Worm (Caenorhabditis elegans) whole organism, mixed stage, embryonic: ENCODE data around the gene mlc-6.

Experiments
- M03D4.4 ChIP-seq: sonication (generic microtip); optimal IDR thresholded peaks from 2 replicates; lab custom pipeline; 2017; ENCODE audit warnings: mild to moderate bottlenecking, missing genetic modification characterization, missing compliant biosample characterization
- bed-3 ChIP-seq: fragments of 200-800 bp; sonication (Bioruptor generic); optimal IDR thresholded peaks from 3 replicates; lab custom pipeline; 2018; ENCODE audit warnings: mild to moderate bottlenecking, missing genetic modification characterization, moderate library complexity, missing compliant biosample characterization
- ceh-39 ChIP-seq: fragments of 150-350 bp; optimal IDR thresholded peaks from 2 replicates; lab custom pipeline; 2014; ENCODE audit warnings: missing biosample characterization, missing genetic modification characterization
- ceh-43 ChIP-seq: fragments of 200-800 bp; sonication (Bioruptor generic); optimal IDR thresholded peaks from 2 replicates; lab custom pipeline; 2018; ENCODE audit warnings: mild to moderate bottlenecking, missing genetic modification characterization, moderate library complexity, missing compliant biosample characterization
- ceh-83 ChIP-seq: fragments of 200-800 bp; sonication (Bioruptor generic); optimal IDR thresholded peaks from 2 replicates; lab custom pipeline; 2018; ENCODE audit warnings: mild to moderate bottlenecking, missing genetic modification characterization, missing compliant biosample characterization
- cnd-1 ChIP-seq: fragments of 200-800 bp; sonication (Bioruptor generic); optimal IDR thresholded peaks from 2 replicates; lab custom pipeline; 2018; ENCODE audit warnings: mild to moderate bottlenecking, missing genetic modification characterization, missing compliant biosample characterization
- drap-1 ChIP-seq: fragments of 200-800 bp; sonication (Bioruptor generic); optimal IDR thresholded peaks from 3 replicates; lab custom pipeline; 2018; ENCODE audit warnings: mild to moderate bottlenecking, missing genetic modification characterization, missing compliant biosample characterization
- elt-1 ChIP-seq: sonication (generic microtip); optimal IDR thresholded peaks from 2 replicates; lab custom pipeline; 2017; ENCODE audit warnings: missing genetic modification characterization, mild to moderate bottlenecking, missing compliant biosample characterization, antibody characterized with exemption, moderate library complexity, borderline replicate concordance; ENCODE audit not compliant: insufficient read depth
- elt-3 ChIP-seq: fragments of 150-350 bp; optimal IDR thresholded peaks from 2 replicates; lab custom pipeline; 2014; ENCODE audit warnings: missing biosample characterization, missing genetic modification characterization
- flh-1 ChIP-seq: fragments of 200-800 bp; sonication (Bioruptor generic); optimal IDR thresholded peaks from 2 replicates; lab custom pipeline; 2018; ENCODE audit warnings: mild to moderate bottlenecking, missing genetic modification characterization, moderate library complexity, missing compliant biosample characterization
- ham-2 ChIP-seq: fragments of 200-800 bp; sonication (Bioruptor generic); optimal IDR thresholded peaks from 2 replicates; lab custom pipeline; 2018; ENCODE audit warnings: mild to moderate bottlenecking, missing genetic modification characterization, missing compliant biosample characterization
- hlh-1 ChIP-seq: fragments of 150-350 bp; optimal IDR thresholded peaks from 2 replicates; lab custom pipeline; 2014; ENCODE audit warnings: missing biosample characterization, missing genetic modification reagents, missing genetic modification characterization
- lin-13 ChIP-seq: fragments of 150-350 bp; optimal IDR thresholded peaks from 2 replicates; lab custom pipeline; 2014; ENCODE audit warnings: missing biosample characterization, missing genetic modification characterization
- lin-32 ChIP-seq: fragments of 200-800 bp; sonication (Bioruptor generic); optimal IDR thresholded peaks from 2 replicates; lab custom pipeline; 2018; ENCODE audit warnings: mild to moderate bottlenecking, missing genetic modification characterization, missing compliant biosample characterization
- lsy-2 ChIP-seq: fragments of 150-350 bp; optimal IDR thresholded peaks from 2 replicates; lab custom pipeline; 2014; ENCODE audit warnings: missing biosample characterization, missing genetic modification characterization
- mep-1 ChIP-seq: fragments of 150-350 bp; optimal IDR thresholded peaks from 2 replicates; lab custom pipeline; 2017; ENCODE audit warnings: missing biosample characterization, missing genetic modification reagents, missing genetic modification characterization, inconsistent platforms
- mls-2 ChIP-seq: sonication (generic microtip); optimal IDR thresholded peaks from 2 replicates; lab custom pipeline; 2016; ENCODE audit warnings: mild to moderate bottlenecking, missing genetic modification characterization, moderate library complexity, missing compliant biosample characterization
- nhr-2 ChIP-seq: fragments of 150-350 bp; optimal IDR thresholded peaks from 2 replicates; lab custom pipeline; 2014; ENCODE audit warnings: missing biosample characterization, missing genetic modification characterization
- nhr-237 ChIP-seq: fragments of 150-350 bp; optimal IDR thresholded peaks from 2 replicates; lab custom pipeline; 2014; ENCODE audit warnings: missing biosample characterization, missing genetic modification characterization
- nhr-28 ChIP-seq: fragments of 150-350 bp; optimal IDR thresholded peaks from 2 replicates; lab custom pipeline; 2014; ENCODE audit warnings: missing biosample characterization, missing genetic modification characterization
- nhr-76 ChIP-seq: sonication (generic microtip); optimal IDR thresholded peaks from 2 replicates; lab custom pipeline; 2017; ENCODE audit warnings: missing biosample characterization, missing genetic modification characterization
- pha-4 ChIP-seq: fragments of 150-350 bp; optimal IDR thresholded peaks from 2 replicates; lab custom pipeline; 2018; ENCODE audit warnings: missing biosample characterization, missing genetic modification reagents, missing genetic modification characterization
- sem-2 ChIP-seq: fragments of 200-800 bp; sonication (Bioruptor generic); optimal IDR thresholded peaks from 2 replicates; lab custom pipeline; 2018; ENCODE audit warnings: mild to moderate bottlenecking, missing genetic modification characterization, missing compliant biosample characterization
- sptf-1 ChIP-seq: sonication (generic microtip); optimal IDR thresholded peaks from 2 replicates; lab custom pipeline; 2017; ENCODE audit warnings: mild to moderate bottlenecking, missing genetic modification characterization, moderate library complexity, missing compliant biosample characterization
- tbx-8 ChIP-seq: fragments of 200-800 bp; sonication (Bioruptor generic); optimal IDR thresholded peaks from 2 replicates; lab custom pipeline; 2018; ENCODE audit warnings: mild to moderate bottlenecking, missing genetic modification characterization, moderate library complexity, missing compliant biosample characterization
- unc-39 ChIP-seq: fragments of 150-350 bp; optimal IDR thresholded peaks from 2 replicates; lab custom pipeline; 2014; ENCODE audit warnings: missing biosample characterization, missing genetic modification characterization
- unc-62 ChIP-seq: fragments of 150-350 bp; optimal IDR thresholded peaks from 2 replicates; lab custom pipeline; 2014; ENCODE audit warnings: missing biosample characterization, missing genetic modification reagents, missing genetic modification characterization
- zip-8 ChIP-seq: fragments of 150-350 bp; optimal IDR thresholded peaks from 2 replicates; lab custom pipeline; 2014; ENCODE audit warnings: missing biosample characterization, missing genetic modification characterization
- ztf-11 ChIP-seq: fragments of 150-350 bp; optimal IDR thresholded peaks from 2 replicates; lab custom pipeline; 2014; ENCODE audit warnings: missing biosample characterization, missing genetic modification characterization

mlc-6 gene

DNA sequence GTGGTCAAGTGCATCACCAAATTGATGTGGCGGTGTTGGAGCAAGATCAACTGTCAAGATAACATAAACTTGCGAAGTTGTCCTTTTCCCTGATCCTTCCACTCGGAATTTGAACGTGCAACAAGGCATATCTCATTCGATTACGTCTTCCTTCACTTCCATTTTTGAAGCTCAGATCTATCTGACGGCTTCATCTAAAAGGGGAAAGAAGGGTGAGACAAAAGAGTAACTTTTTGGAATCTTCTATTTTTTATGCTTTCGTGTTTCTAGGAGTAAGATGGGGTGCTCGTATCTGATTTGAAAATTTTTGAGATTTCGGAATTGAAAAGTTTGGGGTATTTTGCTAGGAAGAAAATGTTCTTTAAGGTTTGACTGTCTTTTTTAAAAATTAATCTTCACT, 20.8 kb upstream of the mlc-6 start:
- TF ChIP-seq ceh-43 (GFP tag; lab: Kevin White, UChicago) = no peak
- no peak for TF ChIP-seq ztf-11 (tag; lab: Kevin White, UChicago)
- no peak for TF ChIP-seq flh-1 (GFP tag; lab: Kevin White, UChicago)
- TF ChIP-seq pha-4 (tag; lab: Kevin White, UChicago) = no peak
- no peak for TF ChIP-seq sem-2 (GFP tag; lab: Kevin White, UChicago)

DNA sequence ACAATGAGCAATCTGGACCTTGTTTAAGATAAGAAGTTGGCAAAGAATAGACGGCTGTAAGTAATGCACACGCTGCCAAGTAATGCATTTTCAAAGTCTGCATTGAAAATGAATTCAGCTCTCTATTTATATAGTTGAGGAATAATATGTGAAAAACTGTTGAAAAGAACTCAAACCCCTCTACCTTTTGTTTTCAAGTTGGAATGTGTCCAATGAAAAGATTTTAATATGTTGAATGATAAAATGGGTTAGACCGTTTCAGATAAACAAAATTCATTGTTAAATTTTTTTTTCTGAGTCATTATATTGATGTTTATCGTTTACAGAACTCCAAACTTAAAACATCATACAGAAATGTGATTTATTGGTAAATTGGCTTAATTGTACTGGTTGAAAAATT, 17.1 kb upstream of the mlc-6 start, which contains the start of gene E02H4.8:
Gene E02H4.8 (minus strand): TSS at position 101 of the 400 bp plus-strand sequence.
- TF ChIP-seq M03D4.4 (tag; lab: Kevin White, UChicago) (no peak), ceh-39 (no peak), bed-3 (no peak), lsy-2 (tag; lab: Kevin White, UChicago) (no peak), nhr-76 (tag; lab: Kevin White, UChicago) (no peak), cnd-1 (no peak), ham-2 (GFP tag; lab: Kevin White, UChicago) (no peak), sptf-1 (tag; lab: Kevin White, UChicago) (no peak), sem-2 (GFP tag; lab: Kevin White, UChicago) (no peak), zip-8 (no peak), lin-13 (tag; lab: Kevin White, UChicago) (no peak), ceh-83 (no peak), unc-62 (GFP tag; lab: Kevin White, UChicago) (no peak), nhr-28 (tag; lab: Kevin White, UChicago) (no peak), hlh-1 (tag; lab: Kevin White, UChicago) (no peak), pha-4 (tag; lab: Kevin White, UChicago) (no peak), elt-3 (tag; lab: Kevin White, UChicago) (no peak)
- TF ChIP-seq, all 35 proteins: peak for 0

DNA sequence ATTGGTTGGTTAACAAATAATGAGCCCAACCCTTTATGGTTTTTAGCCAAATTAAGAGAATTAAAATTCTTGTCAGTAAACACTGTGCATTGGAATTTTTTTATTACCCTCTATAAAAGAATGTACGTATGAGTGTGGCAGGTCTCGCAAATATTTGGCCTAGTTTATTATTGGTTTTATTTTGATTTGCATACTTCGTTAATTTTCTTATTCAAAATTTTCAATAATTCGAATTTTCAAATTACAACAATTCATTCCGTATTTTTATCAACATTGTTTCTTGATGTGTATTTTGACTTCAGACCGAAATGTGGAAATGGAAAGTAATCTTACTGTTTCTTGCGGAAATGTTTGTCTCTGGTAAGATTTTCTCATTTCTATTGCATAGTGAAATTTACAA, 11.2 kb upstream of the mlc-6 start, which contains the start of gene E02H4.4:
Gene E02H4.4 (plus strand): TSS at position 301 of the 400 bp plus-strand sequence.
- TF ChIP-seq ham-2 (GFP tag; lab: Kevin White, UChicago) (no peak), lsy-2 (tag; lab: Kevin White, UChicago) (no peak), unc-39 (tag; lab: Kevin White, UChicago) (no peak), mep-1 (tag; lab: Kevin White, UChicago) (no peak), sptf-1 (tag; lab: Kevin White, UChicago) (no peak), ztf-11 (tag; lab: Kevin White, UChicago) (no peak), cnd-1 (no peak), nhr-2 (tag; lab: Kevin White, UChicago) (no peak), drap-1 (GFP tag; lab: Kevin White, UChicago) (no peak), nhr-76 (tag; lab: Kevin White, UChicago) (no peak), elt-1 (no peak), unc-62 (GFP tag; lab: Kevin White, UChicago) (no peak), hlh-1 (tag; lab: Kevin White, UChicago) (no peak), nhr-237 (tag; lab: Kevin White, UChicago) (no peak), elt-3 (tag; lab: Kevin White, UChicago) (no peak), mls-2 (tag; lab: Kevin White, UChicago) (no peak), bed-3 (no peak), tbx-8 (GFP tag; lab: Kevin White, UChicago) (no peak)

DNA sequence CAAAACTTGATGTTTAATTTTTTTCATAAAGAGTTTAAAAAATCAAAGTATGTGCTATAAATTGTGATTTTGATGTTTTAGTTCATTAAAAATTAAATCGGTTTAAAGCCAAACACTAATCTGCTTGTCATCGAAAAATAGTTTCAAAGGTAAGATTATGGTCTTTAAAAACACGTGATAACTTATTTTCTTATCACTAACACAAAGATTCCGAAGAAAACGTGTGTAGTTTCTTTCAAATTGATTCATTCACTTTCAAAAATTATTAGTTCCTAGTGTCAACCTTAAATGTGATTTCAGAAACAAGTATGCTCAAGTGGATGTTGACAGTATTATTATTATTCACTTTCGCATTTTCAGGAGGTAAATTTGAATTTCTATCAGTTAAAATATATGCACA, 9.6 kb upstream of the mlc-6 start, which contains the start of gene E02H4.7:
Gene E02H4.7 (plus strand): TSS at position 301 of the 400 bp plus-strand sequence.
- no peak for TF ChIP-seq nhr-237 (tag; lab: Kevin White, UChicago)
- TF ChIP-seq cnd-1 = no peak
- no peak for TF ChIP-seq ceh-83
- TF ChIP-seq elt-3 (tag; lab: Kevin White, UChicago) = no peak
- no peak for TF ChIP-seq drap-1 (GFP tag; lab: Kevin White, UChicago)
- TF ChIP-seq lin-32 (GFP tag; lab: Kevin White, UChicago) = no peak
- TF ChIP-seq unc-39 (tag; lab: Kevin White, UChicago) = no peak
- no peak for TF ChIP-seq ham-2 (GFP tag; lab: Kevin White, UChicago)
- no peak for TF ChIP-seq mep-1 (tag; lab: Kevin White, UChicago)
- TF ChIP-seq, all 35 proteins: peak for 0

ce11 chrX:14255031-14255430, 8.6 kb upstream of the mlc-6 start, which contains the start of gene E02H4.5:
E02H4.5 (minus strand) TSS chrX:14255131.
- TF ChIP-seq zip-8 = no peak
- no peak for TF ChIP-seq tbx-8 (GFP tag; lab: Kevin White, UChicago)
- TF ChIP-seq mls-2 (tag; lab: Kevin White, UChicago) = no peak
- TF ChIP-seq, all 35 proteins: peak for 0
